Worm (Caenorhabditis elegans) whole organism, L4/young adult: ENCODE measurements around the gene K01A2.6.

Experiments
- W03F9.2 ChIP-seq: fragments of 150-350 bp; optimal IDR thresholded peaks from 2 replicates; lab custom pipeline; 2014; ENCODE audit warnings: missing biosample characterization, missing genetic modification characterization
- dao-5 ChIP-seq: sonication (generic microtip); optimal IDR thresholded peaks from 2 replicates; lab custom pipeline; 2016; ENCODE audit warnings: missing genotype, missing genetic modification characterization, moderate library complexity, missing compliant biosample characterization
- him-1 ChIP-seq: sonication (generic microtip); optimal IDR thresholded peaks from 2 replicates; lab custom pipeline; 2016; ENCODE audit warnings: missing genotype, missing genetic modification reagents, missing genetic modification characterization, missing compliant biosample characterization

The K01A2.6 gene

DNA sequence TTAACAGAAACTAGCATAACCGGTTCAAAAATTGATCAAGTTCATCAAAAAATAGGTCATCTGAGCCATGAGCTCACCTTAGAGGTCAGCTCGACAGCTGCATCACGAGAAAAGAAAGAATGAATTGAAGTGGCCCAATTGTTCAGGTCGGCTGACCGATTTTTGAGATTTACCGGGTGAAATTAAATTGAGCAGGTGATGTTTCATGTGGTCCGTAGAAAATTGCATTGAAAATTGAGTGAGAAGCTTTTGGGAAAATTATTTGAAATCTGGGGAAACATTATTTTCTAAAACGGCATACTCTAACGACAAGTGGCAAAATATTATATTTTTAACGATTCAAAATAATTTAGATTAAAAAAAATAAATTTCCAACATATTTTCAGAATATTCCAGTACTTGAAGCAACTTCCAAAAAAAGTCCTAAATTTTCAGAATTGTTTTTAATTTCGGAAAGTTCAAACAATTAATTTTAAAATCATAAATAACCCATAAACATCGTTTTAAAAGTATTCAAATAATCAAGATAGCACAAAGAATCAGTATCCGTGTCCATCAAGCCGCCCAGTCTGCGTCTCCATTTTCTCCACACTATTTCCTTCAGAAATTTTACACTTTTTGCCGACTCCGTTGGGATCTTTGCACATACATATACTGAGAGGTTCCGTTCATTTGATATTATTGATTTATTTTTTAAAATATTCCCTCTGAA is 26.0 kb downstream of the K01A2.6 start, which contains the start of gene sgcb-1:
TSS of gene sgcb-1 (plus strand) at position 662 of the 712 bp plus-strand sequence.
- TF ChIP-seq W03F9.2 (tag; lab: Kevin White, UChicago) (no peak), dao-5 (tag; lab: Kevin White, UChicago) (no peak), him-1 (tag; lab: Kevin White, UChicago) (no peak)

DNA sequence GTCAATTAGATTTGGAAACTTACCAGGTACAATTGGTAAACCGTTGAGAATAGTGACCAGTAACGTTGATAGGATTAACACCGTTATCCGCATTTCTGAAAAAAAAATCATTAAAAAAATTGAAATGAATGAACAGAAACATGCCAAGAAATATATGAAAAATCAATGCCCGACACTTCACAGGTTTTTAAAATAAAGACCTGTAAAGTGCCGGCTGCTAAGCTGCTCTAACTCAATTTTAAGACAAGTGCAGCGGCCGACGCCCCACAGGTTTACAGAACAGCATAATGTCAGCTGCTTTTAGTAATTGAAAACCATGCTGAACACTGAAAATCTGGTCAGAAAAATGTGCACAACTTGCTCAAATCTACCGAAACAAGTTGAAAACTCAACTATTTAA is 32.6 kb downstream of the K01A2.6 start, which contains the start of gene cbn-1:
TSS of gene cbn-1 (minus strand) at position 101 of the 400 bp plus-strand sequence.
- TF ChIP-seq W03F9.2 (tag; lab: Kevin White, UChicago) (no peak), him-1 (tag; lab: Kevin White, UChicago) (no peak), dao-5 (tag; lab: Kevin White, UChicago) (no peak)

DNA sequence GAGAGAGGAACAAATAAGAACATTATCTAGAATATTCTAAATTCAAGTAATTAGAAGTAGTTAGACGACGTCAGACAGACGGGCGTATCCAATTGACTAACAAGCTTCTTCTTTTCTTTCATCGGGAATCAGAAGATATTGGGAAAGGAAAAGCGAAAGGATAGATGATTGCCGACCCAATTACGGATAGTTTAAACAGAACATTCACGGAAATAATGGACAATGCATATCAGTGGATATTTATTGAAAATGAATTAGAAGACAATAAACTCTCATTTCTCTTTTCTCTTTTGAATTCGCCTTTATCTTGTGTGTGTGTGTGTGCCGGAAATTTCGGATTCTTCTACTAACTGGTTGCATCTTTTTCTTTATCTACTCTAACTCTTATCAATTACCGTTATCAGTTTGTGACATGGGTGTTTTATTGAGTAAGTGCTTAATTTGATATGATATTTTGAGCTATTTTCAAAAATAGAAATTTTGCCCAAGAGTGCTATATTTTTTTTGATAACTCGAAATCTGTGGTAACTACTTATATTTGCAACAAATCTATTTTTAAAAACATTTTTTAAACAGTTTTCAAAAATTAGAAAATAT is 34.2 kb downstream of the K01A2.6 start:
- TF ChIP-seq W03F9.2 (tag; lab: Kevin White, UChicago), result no peak
- no peak for TF ChIP-seq him-1 (tag; lab: Kevin White, UChicago)
- no peak for TF ChIP-seq dao-5 (tag; lab: Kevin White, UChicago)

DNA sequence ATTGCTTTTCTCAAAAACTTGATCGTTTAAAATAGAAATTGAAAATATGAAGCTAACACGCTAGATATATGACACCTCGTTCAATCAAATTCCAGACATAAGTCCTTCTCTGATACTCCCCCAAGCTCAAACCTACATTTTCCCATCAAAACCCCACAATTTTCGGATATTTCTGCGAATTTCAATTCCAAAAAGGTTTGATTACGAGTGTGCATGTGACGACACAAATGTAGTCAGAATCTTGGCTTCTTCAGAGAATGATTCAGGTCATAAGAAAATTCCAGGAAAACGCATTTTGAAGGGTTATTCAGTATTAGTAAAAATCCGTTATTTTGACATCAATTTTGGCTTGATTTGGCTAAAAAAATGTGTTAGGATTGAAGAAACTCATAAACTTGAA is 35.0 kb downstream of the K01A2.6 start:
- TF ChIP-seq him-1 (tag; lab: Kevin White, UChicago) (no peak), dao-5 (tag; lab: Kevin White, UChicago) (no peak), W03F9.2 (tag; lab: Kevin White, UChicago) (no peak)

DNA sequence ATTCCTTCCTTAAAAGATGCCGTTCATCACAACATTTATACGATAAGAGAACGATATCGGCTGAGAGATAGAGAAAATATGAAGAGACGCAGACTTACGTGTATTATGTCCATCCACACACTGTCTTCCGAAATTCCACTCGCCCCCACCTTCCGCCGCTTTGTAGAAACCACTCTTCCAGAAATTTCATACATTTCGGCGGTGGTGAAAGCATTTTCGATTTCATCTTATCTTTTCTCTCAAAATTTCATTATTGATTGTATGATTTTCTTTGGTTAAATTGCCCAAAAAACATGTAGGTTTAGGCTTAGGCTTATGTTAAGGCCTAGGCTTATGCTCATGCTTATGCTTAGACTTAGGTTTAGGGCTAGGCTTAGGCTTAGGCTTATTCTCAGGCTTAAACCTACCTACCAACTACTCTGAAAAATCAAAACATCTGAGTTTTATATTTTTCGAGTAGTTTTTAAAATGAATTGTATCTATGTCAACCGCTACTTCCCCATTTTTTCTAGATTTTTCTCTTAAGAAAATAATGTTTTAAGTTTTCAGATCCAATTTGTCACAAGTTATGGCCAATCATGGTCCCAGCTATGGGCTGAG is 37.5 kb downstream of the K01A2.6 start, which contains the start of gene cpn-2:
TSS of gene cpn-2 (plus strand) at position 550 of the 600 bp plus-strand sequence.
- TF ChIP-seq W03F9.2 (tag; lab: Kevin White, UChicago), result no peak
- TF ChIP-seq him-1 (tag; lab: Kevin White, UChicago), result no peak
- TF ChIP-seq dao-5 (tag; lab: Kevin White, UChicago), result no peak

DNA sequence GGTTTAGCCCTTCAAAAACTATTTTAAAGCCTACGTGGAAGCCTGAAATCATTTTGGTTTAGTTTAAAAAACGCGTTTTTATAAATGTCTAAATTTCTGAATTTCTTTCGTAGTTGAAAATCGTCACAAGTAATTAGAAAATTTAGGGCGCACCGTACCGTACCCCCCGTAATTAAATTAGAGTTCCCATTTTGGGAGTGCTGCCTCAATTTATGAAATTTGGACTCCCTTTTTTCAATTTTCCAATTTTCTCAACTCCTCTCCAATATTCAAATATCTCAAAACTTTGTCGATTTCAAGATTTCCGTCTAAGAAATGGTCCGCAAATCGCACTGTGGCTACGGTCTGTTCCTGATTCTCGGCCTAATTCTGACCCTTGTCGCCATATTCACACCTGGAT is 40.4 kb downstream of the K01A2.6 start, which contains the start of gene clc-31:
TSS of gene clc-31 (plus strand) at position 301 of the 400 bp plus-strand sequence.
- no peak for TF ChIP-seq dao-5 (tag; lab: Kevin White, UChicago)
- TF ChIP-seq him-1 (tag; lab: Kevin White, UChicago), result no peak
- TF ChIP-seq W03F9.2 (tag; lab: Kevin White, UChicago), result no peak

DNA sequence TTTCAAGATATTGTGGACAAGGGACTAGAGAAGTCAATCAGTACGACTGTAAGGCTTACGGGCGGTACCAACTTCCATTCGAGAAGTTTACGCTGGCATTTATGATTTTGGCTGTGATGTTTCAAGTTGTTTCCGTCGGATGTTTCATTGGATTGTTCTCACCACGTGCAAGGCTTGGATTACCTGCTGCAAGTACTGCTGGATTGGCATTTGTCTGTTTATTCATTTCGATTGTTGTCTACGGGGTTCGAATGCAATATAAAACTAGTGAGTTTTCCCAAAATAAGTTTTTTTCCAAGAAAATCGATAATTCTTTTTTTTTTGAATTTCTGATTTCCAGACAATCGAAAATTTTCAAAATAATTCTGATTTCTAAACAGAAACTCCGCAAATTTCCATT is 40.9 kb downstream of the K01A2.6 start:
- TF ChIP-seq him-1 (tag; lab: Kevin White, UChicago) (no peak), dao-5 (tag; lab: Kevin White, UChicago) (no peak), W03F9.2 (tag; lab: Kevin White, UChicago) (no peak)

DNA sequence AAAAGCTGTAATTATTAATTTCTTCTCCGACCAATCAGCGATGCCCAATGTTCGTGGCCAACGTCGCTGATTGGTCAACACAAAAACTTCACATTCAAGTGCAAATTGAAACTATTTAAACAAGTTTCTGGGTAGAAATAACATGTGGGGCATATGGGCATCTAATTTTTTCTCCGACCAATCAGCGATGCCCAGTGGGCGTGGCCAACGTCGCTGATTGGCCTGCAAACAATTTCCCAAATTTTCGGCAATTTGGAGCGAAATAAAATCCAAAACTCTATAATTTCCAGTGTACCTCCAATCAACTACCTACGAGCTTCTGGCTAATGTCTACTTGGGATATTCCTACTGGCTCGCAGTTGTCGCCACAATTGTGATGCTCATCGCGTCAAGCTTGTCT is 41.5 kb downstream of the K01A2.6 start:
- TF ChIP-seq W03F9.2 (tag; lab: Kevin White, UChicago) (no peak), him-1 (tag; lab: Kevin White, UChicago) (no peak), dao-5 (tag; lab: Kevin White, UChicago) (no peak)

DNA sequence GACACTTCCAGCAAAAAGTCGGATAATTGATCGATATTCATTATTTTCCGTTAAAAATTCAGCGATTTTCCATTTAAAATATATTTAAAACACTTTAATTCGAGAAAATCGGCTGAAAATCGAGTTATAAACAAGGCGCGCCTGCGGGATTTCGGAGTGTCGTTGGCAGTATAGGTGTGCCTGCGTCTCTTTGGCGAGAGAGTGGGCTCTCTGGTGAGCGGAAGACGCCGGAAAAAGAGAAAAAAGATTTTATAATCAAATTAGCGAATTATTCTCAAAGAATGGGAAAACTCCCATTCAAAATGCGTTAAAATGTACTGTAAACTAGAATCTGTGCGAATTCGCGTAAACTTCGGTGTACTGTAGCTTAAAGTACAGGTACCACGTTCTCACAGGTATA is 48.0 kb downstream of the K01A2.6 start, which contains the start of gene D1069.3:
TSS of gene D1069.3 (minus strand) at position 158 of the 400 bp plus-strand sequence.
- no peak for TF ChIP-seq dao-5 (tag; lab: Kevin White, UChicago)

DNA sequence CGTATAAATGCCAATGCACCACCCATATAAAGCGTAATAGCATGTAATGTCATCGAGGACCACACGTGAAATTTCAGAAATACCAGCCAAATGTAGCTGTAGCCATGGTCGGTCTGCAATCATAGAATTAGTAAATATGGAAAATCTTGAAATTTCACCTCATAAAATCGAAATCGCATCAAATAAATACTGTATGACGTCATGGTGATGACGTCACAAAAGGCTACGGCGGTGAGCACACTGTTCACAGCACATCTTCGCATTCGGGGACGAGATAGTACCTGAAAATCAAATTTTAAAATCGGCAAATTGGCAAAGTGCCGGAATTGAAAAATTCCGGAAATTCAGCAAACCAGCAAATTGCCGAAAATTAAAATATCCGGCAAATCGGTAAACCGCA is 50.0 kb downstream of the K01A2.6 start:
- no peak for TF ChIP-seq W03F9.2 (tag; lab: Kevin White, UChicago)
- TF ChIP-seq dao-5 (tag; lab: Kevin White, UChicago), result no peak
- no peak for TF ChIP-seq him-1 (tag; lab: Kevin White, UChicago)
